Worm (Caenorhabditis elegans) whole organism, early embryonic: ENCODE measurements around the gene duxl-1.
"Not testable (repeated sequence)": the region's sequence is repeated elsewhere in the genome, so short reads cannot be mapped to it uniquely, and the experiment has no call there.

Experiments used
- B0310.2 ChIP-seq: sonication (generic microtip); optimal IDR thresholded peaks from 2 replicates; lab custom pipeline; 2016; ENCODE audit warnings: mild to moderate bottlenecking, missing genetic modification characterization, missing compliant biosample characterization
- F13C5.2 ChIP-seq: sonication (generic microtip); optimal IDR thresholded peaks from 2 replicates; lab custom pipeline; 2017; ENCODE audit warnings: mild to moderate bottlenecking, missing genetic modification characterization, inconsistent platforms, missing compliant biosample characterization
- aly-1 ChIP-seq: sonication (generic microtip); optimal IDR thresholded peaks from 2 replicates; lab custom pipeline; 2016; ENCODE audit warnings: missing genetic modification characterization, missing compliant biosample characterization
- ama-1 ChIP-seq: fragments of 150-350 bp; optimal IDR thresholded peaks from 2 replicates; lab custom pipeline; 2014
- ceh-13 ChIP-seq: fragments of 200-800 bp; sonication (Bioruptor generic); optimal IDR thresholded peaks from 2 replicates; lab custom pipeline; 2018; ENCODE audit warnings: mild to moderate bottlenecking, missing genetic modification characterization, missing compliant biosample characterization
- ceh-36 ChIP-seq: sonication (generic microtip); optimal IDR thresholded peaks from 2 replicates; lab custom pipeline; 2016; ENCODE audit warnings: missing genetic modification characterization, inconsistent platforms, missing compliant biosample characterization
- ets-7 ChIP-seq: sonication (generic microtip); optimal IDR thresholded peaks from 2 replicates; lab custom pipeline; 2016; ENCODE audit warnings: missing genotype, missing genetic modification characterization, missing compliant biosample characterization
- flt-1 ChIP-seq: fragments of 200-800 bp; sonication (Bioruptor generic); IDR thresholded peaks from 2 replicates; pipeline ENCODE4 v1.3.6; 2022; ENCODE audit warnings: missing genetic modification characterization, missing compliant biosample characterization
- hmbx-1 ChIP-seq: sonication (generic microtip); optimal IDR thresholded peaks from 2 replicates; lab custom pipeline; 2016; ENCODE audit warnings: mild to moderate bottlenecking, missing genetic modification characterization, missing compliant biosample characterization
- hmg-4 ChIP-seq: fragments of 200-800 bp; sonication (Bioruptor generic); optimal IDR thresholded peaks from 2 replicates; lab custom pipeline; 2018; ENCODE audit warnings: mild to moderate bottlenecking, missing genetic modification characterization, missing compliant biosample characterization
- hnd-1 ChIP-seq: sonication (generic microtip); optimal IDR thresholded peaks from 2 replicates; lab custom pipeline; 2016; ENCODE audit warnings: missing genetic modification characterization, missing compliant biosample characterization
- pes-1 ChIP-seq: fragments of 200-800 bp; sonication (Bioruptor generic); IDR thresholded peaks from 2 replicates; pipeline ENCODE4 v1.3.6; 2022; ENCODE audit warnings: missing genetic modification reagents, missing genetic modification characterization, missing compliant biosample characterization
- scrt-1 ChIP-seq: fragments of 200-800 bp; sonication (Bioruptor generic); IDR thresholded peaks from 2 replicates; pipeline ENCODE4 v1.3.6; 2022; ENCODE audit warnings: missing genetic modification characterization, missing compliant biosample characterization
- sea-1 ChIP-seq: fragments of 200-800 bp; sonication (Bioruptor generic); conservative IDR thresholded peaks from 2 replicates; pipeline ENCODE4 v1.3.6; 2022; ENCODE audit warnings: missing genetic modification characterization, missing compliant biosample characterization
- tbx-11 ChIP-seq: fragments of 200-800 bp; sonication (Bioruptor generic); IDR thresholded peaks from 2 replicates; pipeline ENCODE4 v1.3.6; 2022; ENCODE audit warnings: missing genetic modification characterization, missing compliant biosample characterization
- tbx-37 ChIP-seq: fragments of 200-800 bp; sonication (Bioruptor generic); conservative IDR thresholded peaks from 2 replicates; pipeline ENCODE4 v1.3.6; 2022; ENCODE audit warnings: missing genetic modification reagents, missing genetic modification characterization, missing compliant biosample characterization
- tra-4 ChIP-seq: sonication (generic microtip); optimal IDR thresholded peaks from 2 replicates; lab custom pipeline; 2017; ENCODE audit warnings: missing genetic modification characterization, missing compliant biosample characterization

duxl-1 gene

DNA sequence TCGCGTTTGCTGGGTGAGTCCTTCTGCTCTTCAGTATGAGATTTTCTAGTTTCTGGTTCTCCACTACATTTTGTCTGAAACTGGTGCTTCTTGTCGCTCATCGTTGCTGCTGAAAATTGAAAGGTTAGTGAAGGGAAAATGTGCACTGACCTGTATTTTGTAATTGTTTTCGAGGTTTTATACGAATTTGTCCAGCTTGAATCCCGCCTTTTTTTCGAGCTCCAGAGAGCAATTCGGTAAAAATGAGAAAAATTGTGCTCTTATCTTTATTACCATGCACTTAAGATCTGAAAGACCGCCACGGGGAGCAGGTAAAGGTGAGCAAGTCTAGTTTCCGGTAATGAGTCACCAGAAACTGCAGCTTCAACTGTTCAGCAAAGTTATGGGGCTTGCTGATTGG, 35.7 kb upstream of the duxl-1 start, which contains the start of gene C08E3.15:
TSS of gene C08E3.15 (minus strand) at position 101 of the 400 bp plus-strand sequence.
- TF ChIP-seq hmbx-1, aly-1, B0310.2 (tag; lab: Kevin White, UChicago): not testable (repeated sequence)

- not testable (repeated sequence) for TF ChIP-seq tra-4; F13C5.2 (tag; lab: Kevin White, UChicago); hmg-4 (GFP tag; lab: Kevin White, UChicago)
Measured at ce11 chrII:1632216-1632615, 31.3 kb upstream of the duxl-1 start, which contains the start of gene C08E3.13. Gene C08E3.13 (minus strand): TSS chrII:1632316.

- not testable (repeated sequence) for TF ChIP-seq tbx-37 (GFP tag; lab: Robert Waterston, UW); hnd-1 (tag; lab: Kevin White, UChicago); ceh-13 (GFP tag; lab: Kevin White, UChicago)
Measured at ce11 chrII:1633490-1633889, 30.0 kb upstream of the duxl-1 start, which contains the start of gene C08E3.1. Gene C08E3.1 (plus strand): TSS chrII:1633790.

DNA sequence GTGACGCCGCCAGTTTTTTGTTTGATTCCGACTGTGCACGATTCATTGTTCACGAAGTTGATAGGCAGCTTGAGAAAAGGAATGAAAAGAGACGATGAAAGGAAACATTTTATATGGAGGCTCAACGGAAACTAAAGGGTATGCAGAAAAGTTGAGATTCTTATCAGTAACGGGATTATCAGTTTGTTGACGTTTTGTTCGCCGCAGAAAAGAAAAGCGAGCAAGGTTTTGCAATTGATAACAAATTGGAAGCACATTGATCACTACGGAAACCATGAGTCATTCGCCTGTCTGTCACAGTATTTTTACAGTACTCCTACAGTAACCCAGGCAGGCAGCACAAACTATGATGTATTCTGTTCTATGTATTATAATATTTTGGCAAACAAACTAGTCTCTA, 27.5 kb upstream of the duxl-1 start:
- TF ChIP-seq sea-1 (GFP tag; lab: Robert Waterston, UW) (no peak), flt-1 (no peak), ceh-13 (GFP tag; lab: Kevin White, UChicago) (no peak), aly-1 (tag; lab: Kevin White, UChicago) (no peak), ceh-36 (tag; lab: Kevin White, UChicago) (no peak), tra-4 (no peak), F13C5.2 (tag; lab: Kevin White, UChicago) (no peak), tbx-37 (GFP tag; lab: Robert Waterston, UW) (no peak), hnd-1 (tag; lab: Kevin White, UChicago) (no peak), pes-1 (GFP tag; lab: Robert Waterston, UW) (no peak), ama-1 (lab: Kevin White, UChicago) (no peak), ets-7 (no peak), tbx-11 (GFP tag; lab: Robert Waterston, UW) (no peak), scrt-1 (GFP tag; lab: Robert Waterston, UW) (no peak), B0310.2 (tag; lab: Kevin White, UChicago) (no peak)

DNA sequence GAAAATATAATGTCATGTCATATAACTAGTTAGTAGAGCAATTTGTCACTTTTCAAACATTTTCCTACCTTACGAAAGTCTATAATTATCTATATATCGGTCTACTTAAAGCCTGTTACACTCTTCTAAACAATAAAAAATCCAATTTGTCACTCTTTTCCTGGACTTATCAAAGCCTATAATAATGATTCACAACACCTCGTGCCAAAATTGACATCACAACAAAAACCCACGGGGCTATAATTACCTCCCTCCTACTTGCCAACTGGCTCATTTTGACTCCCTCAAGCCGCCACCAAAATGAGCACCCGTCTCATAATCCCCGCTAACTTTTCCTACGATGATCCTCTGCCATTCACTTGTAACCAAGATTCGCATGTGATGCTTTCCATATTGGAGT, 27.1 kb upstream of the duxl-1 start, which contains the start of gene srg-20:
TSS of gene srg-20 (plus strand) at position 301 of the 400 bp plus-strand sequence.
- not testable (repeated sequence) for TF ChIP-seq ets-7; hmbx-1 (tag; lab: Kevin White, UChicago); flt-1

- no peak for TF ChIP-seq hmg-4 (GFP tag; lab: Kevin White, UChicago)
- no peak for TF ChIP-seq B0310.2 (tag; lab: Kevin White, UChicago)
Measured at ce11 chrII:1640496-1640895, 23.0 kb upstream of the duxl-1 start, which contains the start of gene srh-72. Gene srh-72 (minus strand): TSS chrII:1640596.

- no peak for TF ChIP-seq sea-1 (GFP tag; lab: Robert Waterston, UW)
- TF ChIP-seq flt-1: no peak
- no peak for TF ChIP-seq aly-1 (tag; lab: Kevin White, UChicago)
- no peak for TF ChIP-seq tra-4
- no peak for TF ChIP-seq ama-1 (lab: Kevin White, UChicago)
- no peak for TF ChIP-seq F13C5.2 (tag; lab: Kevin White, UChicago)
- TF ChIP-seq hnd-1 (tag; lab: Kevin White, UChicago): no peak
- TF ChIP-seq hmbx-1 (tag; lab: Kevin White, UChicago): no peak
- TF ChIP-seq hmg-4 (GFP tag; lab: Kevin White, UChicago): no peak
- TF ChIP-seq ets-7: no peak
- no peak for TF ChIP-seq pes-1 (GFP tag; lab: Robert Waterston, UW)
- TF ChIP-seq ceh-13 (GFP tag; lab: Kevin White, UChicago): no peak
- TF ChIP-seq tbx-37 (GFP tag; lab: Robert Waterston, UW): no peak
- no peak for TF ChIP-seq tbx-11 (GFP tag; lab: Robert Waterston, UW)
- TF ChIP-seq ceh-36 (tag; lab: Kevin White, UChicago): no peak
- no peak for TF ChIP-seq scrt-1 (GFP tag; lab: Robert Waterston, UW)
- TF ChIP-seq B0310.2 (tag; lab: Kevin White, UChicago): no peak
Measured at ce11 chrII:1644777-1645348, 18.6 kb upstream of the duxl-1 start, which contains the start of gene ZC204.6. Gene ZC204.6 (minus strand): TSS chrII:1644827.

DNA sequence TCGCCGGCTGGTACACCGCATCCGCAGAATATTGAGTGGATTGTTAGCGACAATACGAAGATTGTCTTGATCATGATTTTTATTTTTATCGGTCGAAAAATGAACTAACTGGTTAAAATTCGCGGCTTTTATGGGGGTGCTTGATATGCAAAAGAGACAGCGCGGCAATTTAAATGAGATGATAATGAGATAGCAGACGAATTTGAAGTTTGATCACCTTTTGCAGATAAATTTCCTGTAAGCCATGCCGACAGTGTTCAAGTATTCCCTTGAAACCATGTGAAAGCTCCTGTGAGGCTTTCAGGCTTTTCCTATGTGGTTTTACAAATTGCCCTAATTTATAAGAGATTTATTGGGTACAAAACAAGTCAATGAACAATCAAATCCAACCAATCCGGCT, 17.3 kb upstream of the duxl-1 start, which contains the start of gene ZC204.17:
TSS of gene ZC204.17 (minus strand) at position 101 of the 400 bp plus-strand sequence.
- TF ChIP-seq tbx-37 (GFP tag; lab: Robert Waterston, UW) (no peak), aly-1 (tag; lab: Kevin White, UChicago) (no peak), pes-1 (GFP tag; lab: Robert Waterston, UW) (no peak), ceh-36 (tag; lab: Kevin White, UChicago) (no peak), hmg-4 (GFP tag; lab: Kevin White, UChicago) (no peak), sea-1 (GFP tag; lab: Robert Waterston, UW) (no peak), flt-1 (no peak), B0310.2 (tag; lab: Kevin White, UChicago) (no peak), tbx-11 (GFP tag; lab: Robert Waterston, UW) (no peak), hnd-1 (tag; lab: Kevin White, UChicago) (no peak), scrt-1 (GFP tag; lab: Robert Waterston, UW) (no peak), ama-1 (lab: Kevin White, UChicago) (no peak), ets-7 (no peak), hmbx-1 (tag; lab: Kevin White, UChicago) (no peak)
